Comparison of ENCODE assay signal across 3 worm cellular contexts in genomic region chrX:14824490-14825050, ce11.
A peak's percentile ranks its signal among the peaks of the same experiment; 100 is the strongest.
TF ChIP-seq lines count a peak whose summit lies in the region.

mbk-1 (minus strand) TSS chrX:14824540.

TF ChIP-seq in whole organism, L1 larva, 84 proteins besides CTCF, POLR2A, EP300 and RAD21 (continued from another document):
- TF ChIP-seq tbx-2 (tag; optimal IDR thresholded peaks at IDR 0.05; lab: Kevin White, UChicago), result peak; percentile 60
- peak; percentile 43 for TF ChIP-seq unc-86 (tag; optimal IDR thresholded peaks at IDR 0.05; lab: Kevin White, UChicago)
- TF ChIP-seq snu-23 (GFP tag; optimal IDR thresholded peaks at IDR 0.05; lab: Kevin White, UChicago), result peak; percentile 83
- TF ChIP-seq egl-13 (tag; optimal IDR thresholded peaks at IDR 0.05; lab: Kevin White, UChicago), result peak; percentile 57
- peak; percentile 83 for TF ChIP-seq nhr-20 (tag; optimal IDR thresholded peaks at IDR 0.05; lab: Kevin White, UChicago)
- TF ChIP-seq grh-1 (GFP tag; IDR thresholded peaks at IDR 0.05; lab: Robert Waterston, UW), result peak; percentile 40
- peak; percentile 60 for TF ChIP-seq C16A3.4 (tag; optimal IDR thresholded peaks at IDR 0.05; lab: Kevin White, UChicago)
- TF ChIP-seq swsn-7 (tag; optimal IDR thresholded peaks at IDR 0.05; lab: Kevin White, UChicago), result peak; percentile 76
- TF ChIP-seq nhr-90 (tag; optimal IDR thresholded peaks at IDR 0.05; lab: Kevin White, UChicago; ENCODE audit: poor library complexity), result peak; percentile 54

TF ChIP-seq in whole organism, L2 larva, 48 proteins besides CTCF, POLR2A, EP300 and RAD21 (continued from another document):
- peak; percentile 78 for TF ChIP-seq lin-11 (tag; optimal IDR thresholded peaks at IDR 0.05; lab: Kevin White, UChicago)
- TF ChIP-seq unc-39 (tag; optimal IDR thresholded peaks at IDR 0.05; lab: Kevin White, UChicago), result no peak

TF ChIP-seq in whole organism, L4 larva, 104 proteins besides CTCF, POLR2A, EP300 and RAD21 (continued from another document):
- TF ChIP-seq saeg-2 (GFP tag; IDR thresholded peaks at IDR 0.05; lab: Robert Waterston, UW) (no peak), hif-1 (tag; optimal IDR thresholded peaks at IDR 0.05; lab: Kevin White, UChicago) (peak in 1 of 2 experiments; percentile 27), nhr-41 (GFP tag; IDR thresholded peaks at IDR 0.05; lab: Robert Waterston, UW) (no peak), ctbp-1 (GFP tag; IDR thresholded peaks at IDR 0.05; lab: Robert Waterston, UW) (0 out of 2 replicates have a peak, but pooled peaks have one; percentile 26), sdz-12 (GFP tag; optimal IDR thresholded peaks at IDR 0.05; lab: Kevin White, UChicago) (no peak), Y48G9A.11 (GFP tag; IDR thresholded peaks at IDR 0.05; lab: Robert Waterston, UW) (no peak), ceh-32 (tag; optimal IDR thresholded peaks at IDR 0.05; lab: Kevin White, UChicago; ENCODE audit: poor library complexity) (no peak), pqm-1 (tag; optimal IDR thresholded peaks at IDR 0.05; lab: Kevin White, UChicago) (peak; percentile 5), nhr-42 (GFP tag; IDR thresholded peaks at IDR 0.05; lab: Robert Waterston, UW) (0 out of 2 replicates have a peak, but pooled peaks have one; percentile 56), lin-13 (GFP tag; optimal IDR thresholded peaks at IDR 0.05; lab: Kevin White, UChicago) (peak; percentile 17), dpl-1 (GFP tag; optimal IDR thresholded peaks at IDR 0.05; lab: Kevin White, UChicago) (peak; percentile 33), ZK337.2 (GFP tag; IDR thresholded peaks at IDR 0.05; lab: Robert Waterston, UW) (no peak), nhr-48 (tag; optimal IDR thresholded peaks at IDR 0.05; lab: Kevin White, UChicago) (peak; percentile 46), unc-39 (tag; optimal IDR thresholded peaks at IDR 0.05; lab: Kevin White, UChicago) (no peak), lir-3 (tag; optimal IDR thresholded peaks at IDR 0.05; lab: Kevin White, UChicago) (no peak), Y105C5A.15 (GFP tag; IDR thresholded peaks at IDR 0.05; lab: Robert Waterston, UW) (no peak), mxl-3 (GFP tag; optimal IDR thresholded peaks at IDR 0.05; lab: Kevin White, UChicago) (peak; percentile 75), R02D3.7 (tag; optimal IDR thresholded peaks at IDR 0.05; lab: Kevin White, UChicago) (no peak), spr-1 (tag; optimal IDR thresholded peaks at IDR 0.05; lab: Kevin White, UChicago) (peak; percentile 1), ceh-62 (tag; optimal IDR thresholded peaks at IDR 0.05; lab: Kevin White, UChicago) (no peak), tag-97 (GFP tag; IDR thresholded peaks at IDR 0.05; lab: Robert Waterston, UW) (no peak), skn-1 (tag; optimal IDR thresholded peaks at IDR 0.05; lab: Kevin White, UChicago) (no peak), egl-43 (GFP tag; IDR thresholded peaks at IDR 0.05; lab: Robert Waterston, UW) (no peak), lsy-2 (tag; optimal IDR thresholded peaks at IDR 0.05; lab: Kevin White, UChicago) (peak in 1 of 2 experiments; percentile 76), hlh-11 (tag; optimal IDR thresholded peaks at IDR 0.05; lab: Kevin White, UChicago) (peak; percentile 93), F44E2.7 (GFP tag; IDR thresholded peaks at IDR 0.05; lab: Robert Waterston, UW) (no peak), mes-2 (tag; optimal IDR thresholded peaks at IDR 0.05; lab: Kevin White, UChicago; ENCODE audit: poor library complexity, severe bottlenecking) (no peak), dmd-6 (GFP tag; IDR thresholded peaks at IDR 0.05; lab: Robert Waterston, UW) (peak; percentile 75), nhr-11 (tag; optimal IDR thresholded peaks at IDR 0.05; lab: Kevin White, UChicago) (peak; percentile 58), snpc-4 (tag; optimal IDR thresholded peaks at IDR 0.05; lab: Kevin White, UChicago) (no peak), madf-9 (GFP tag; conservative IDR thresholded peaks at IDR 0.05; lab: Robert Waterston, UW) (0 out of 2 replicates have a peak, but pooled peaks have one; percentile 9), attf-4 (tag; optimal IDR thresholded peaks at IDR 0.05; lab: Kevin White, UChicago) (no peak), ces-1 (GFP tag; optimal IDR thresholded peaks at IDR 0.05; lab: Kevin White, UChicago) (no peak), nhr-6 (tag; optimal IDR thresholded peaks at IDR 0.05; lab: Kevin White, UChicago) (peak; percentile 6), ZK546.5 (tag; optimal IDR thresholded peaks at IDR 0.05; lab: Kevin White, UChicago) (no peak), lin-29 (GFP tag; IDR thresholded peaks at IDR 0.05; lab: Robert Waterston, UW) (no peak), nhr-25 (tag; optimal IDR thresholded peaks at IDR 0.05; lab: Kevin White, UChicago; ENCODE audit: borderline replicate concordance, insufficient read depth) (peak; percentile 36), ceh-44 (GFP tag; IDR thresholded peaks at IDR 0.05; lab: Robert Waterston, UW) (no peak), egl-27 (tag; optimal IDR thresholded peaks at IDR 0.05; lab: Kevin White, UChicago) (no peak), zip-2 (tag; optimal IDR thresholded peaks at IDR 0.05; lab: Kevin White, UChicago) (no peak), F10B5.3 (tag; optimal IDR thresholded peaks at IDR 0.05; lab: Kevin White, UChicago) (no peak), ceh-20 (GFP tag; IDR thresholded peaks at IDR 0.05; lab: Robert Waterston, UW) (peak; percentile 70; the same call in 1 of the 2 replicates), duxl-1 (tag; optimal IDR thresholded peaks at IDR 0.05; lab: Kevin White, UChicago; ENCODE audit: poor library complexity) (no peak), daf-12 (tag; optimal IDR thresholded peaks at IDR 0.05; lab: Kevin White, UChicago) (no peak), D1046.2 (GFP tag; IDR thresholded peaks at IDR 0.05; lab: Robert Waterston, UW) (no peak), set-16 (GFP tag; IDR thresholded peaks at IDR 0.05; lab: Robert Waterston, UW) (no peak), daf-8 (GFP tag; IDR thresholded peaks at IDR 0.05; lab: Robert Waterston, UW) (no peak), T26A8.4 (GFP tag; IDR thresholded peaks at IDR 0.05; lab: Robert Waterston, UW) (no peak), nhr-76 (tag; optimal IDR thresholded peaks at IDR 0.05; lab: Kevin White, UChicago) (no peak), nhr-77 (tag; optimal IDR thresholded peaks at IDR 0.05; lab: Kevin White, UChicago) (peak; percentile 76), lin-1 (GFP tag; IDR thresholded peaks at IDR 0.05; lab: Robert Waterston, UW) (peak; percentile 75), dmd-8 (GFP tag; IDR thresholded peaks at IDR 0.05; lab: Robert Waterston, UW) (no peak), dmd-9 (GFP tag; IDR thresholded peaks at IDR 0.05; lab: Robert Waterston, UW) (no peak), nhr-237 (tag; optimal IDR thresholded peaks at IDR 0.05; lab: Kevin White, UChicago) (no peak), rbr-2 (tag; optimal IDR thresholded peaks at IDR 0.05; lab: Kevin White, UChicago) (peak; percentile 51), lin-38 (GFP tag; IDR thresholded peaks at IDR 0.05; lab: Robert Waterston, UW) (no peak; the same call in 1 of the 2 replicates), F49E8.2 (tag; optimal IDR thresholded peaks at IDR 0.05; lab: Kevin White, UChicago; ENCODE audit: borderline replicate concordance) (no peak), zip-11 (GFP tag; IDR thresholded peaks at IDR 0.05; lab: Robert Waterston, UW) (no peak), Y5F2A.4 (GFP tag; optimal IDR thresholded peaks at IDR 0.05; lab: Kevin White, UChicago) (no peak), lim-7 (GFP tag; IDR thresholded peaks at IDR 0.05; lab: Robert Waterston, UW) (no peak), gei-8 (GFP tag; optimal IDR thresholded peaks at IDR 0.05; lab: Kevin White, UChicago) (no peak), mdl-1 (tag; optimal IDR thresholded peaks at IDR 0.05; lab: Kevin White, UChicago) (peak; percentile 49 to 90), ztf-7 (tag; optimal IDR thresholded peaks at IDR 0.05; lab: Kevin White, UChicago) (peak; percentile 37), nhr-102 (tag; optimal IDR thresholded peaks at IDR 0.05; lab: Kevin White, UChicago) (no peak), zfp-2 (tag; optimal IDR thresholded peaks at IDR 0.05; lab: Kevin White, UChicago) (no peak), zag-1 (tag; optimal IDR thresholded peaks at IDR 0.05; lab: Kevin White, UChicago) (no peak), jun-1 (tag; optimal IDR thresholded peaks at IDR 0.05; lab: Kevin White, UChicago) (no peak), lin-39 (tag; optimal IDR thresholded peaks at IDR 0.05; lab: Kevin White, UChicago) (no peak), hlh-30 (tag; optimal IDR thresholded peaks at IDR 0.05; lab: Kevin White, UChicago; ENCODE audit: insufficient read depth) (peak; percentile 98), lin-15B (tag; optimal IDR thresholded peaks at IDR 0.05; lab: Kevin White, UChicago) (no peak)
